Fruit fly (Drosophila melanogaster) whole organism, embryonic: ENCODE results near the gene CG5160.

Experiments used
- ATbp ChIP-seq: fragments of 200-800 bp; sonication (Bioruptor generic); optimal IDR thresholded peaks from 2 replicates; lab custom pipeline; 2017; ENCODE audit warnings: missing biosample characterization, mild to moderate bottlenecking, missing genetic modification characterization, missing genetic modification reagents
- Antp ChIP-seq: fragments of 200-800 bp; sonication (Bioruptor generic); optimal IDR thresholded peaks from 3 replicates; lab custom pipeline; 2016; ENCODE audit warnings: missing biosample characterization, missing genetic modification characterization
- Blimp-1 ChIP-seq: fragments of 200-800 bp; sonication (Bioruptor generic); optimal IDR thresholded peaks from 3 replicates; lab custom pipeline; 2018; ENCODE audit warnings: missing biosample characterization, missing genetic modification characterization, mild to moderate bottlenecking, moderate library complexity, missing genetic modification reagents
- C15 ChIP-seq: fragments of 200-800 bp; sonication (Bioruptor generic); IDR thresholded peaks from 3 replicates; pipeline ENCODE4 v1.3.6; 2022; ENCODE audit warnings: missing biosample characterization, missing genetic modification characterization
- CG10147 ChIP-seq: fragments of 200-800 bp; sonication (Bioruptor generic); optimal IDR thresholded peaks from 2 replicates; lab custom pipeline; 2019; ENCODE audit warnings: missing biosample characterization, mild to moderate bottlenecking, missing genetic modification characterization, moderate library complexity
- CG10209 ChIP-seq: fragments of 200-800 bp; sonication (Bioruptor generic); optimal IDR thresholded peaks from 3 replicates; lab custom pipeline; 2017; ENCODE audit warnings: missing biosample characterization, mild to moderate bottlenecking, missing genetic modification characterization, missing genetic modification reagents
- CG1024 ChIP-seq: fragments of 200-800 bp; sonication (Bioruptor generic); IDR thresholded peaks from 2 replicates; pipeline ENCODE4 v1.3.6; 2022; ENCODE audit warnings: missing biosample characterization, missing genetic modification characterization
- CG11456 ChIP-seq: fragments of 200-800 bp; sonication (Bioruptor generic); IDR thresholded peaks from 3 replicates; pipeline ENCODE4 v1.3.6; 2022; ENCODE audit warnings: missing biosample characterization, missing genetic modification characterization
- CG12744 ChIP-seq: fragments of 200-800 bp; sonication (Bioruptor generic); optimal IDR thresholded peaks from 2 replicates; lab custom pipeline; 2016; ENCODE audit warnings: missing biosample characterization, missing genetic modification characterization
- CG13287 ChIP-seq: fragments of 200-800 bp; sonication (Bioruptor generic); IDR thresholded peaks from 2 replicates; pipeline ENCODE4 v1.3.6; 2022; ENCODE audit warnings: missing biosample characterization, missing genetic modification characterization; ENCODE audit not compliant: partially characterized antibody
- CG13775 ChIP-seq: fragments of 200-800 bp; sonication (Bioruptor generic); optimal IDR thresholded peaks from 3 replicates; lab custom pipeline; 2017; ENCODE audit warnings: missing biosample characterization, mild to moderate bottlenecking, missing genetic modification characterization
- CG1603 ChIP-seq: fragments of 200-800 bp; sonication (Bioruptor generic); optimal IDR thresholded peaks from 2 replicates; lab custom pipeline; 2019; ENCODE audit warnings: missing biosample characterization, mild to moderate bottlenecking, missing genetic modification characterization, moderate library complexity
- CG3281 ChIP-seq: fragments of 200-800 bp; sonication (Bioruptor generic); optimal IDR thresholded peaks from 3 replicates; lab custom pipeline; 2017; ENCODE audit warnings: missing biosample characterization, mild to moderate bottlenecking, missing genetic modification characterization
- CG3726 ChIP-seq: fragments of 200-800 bp; sonication (Bioruptor generic); IDR thresholded peaks from 3 replicates; pipeline ENCODE4, ENCODE4 v1.3.6; 2022; ENCODE audit warnings: missing biosample characterization, missing genetic modification characterization
- CG42726 ChIP-seq: fragments of 200-800 bp; sonication (Bioruptor generic); IDR thresholded peaks from 2 replicates; pipeline ENCODE4 v1.3.6; 2022; ENCODE audit warnings: missing biosample characterization, missing genetic modification characterization; ENCODE audit not compliant: partially characterized antibody
- CG4328 ChIP-seq: fragments of 200-800 bp; sonication (Bioruptor generic); optimal IDR thresholded peaks from 3 replicates; lab custom pipeline; 2017; ENCODE audit warnings: missing biosample characterization, missing genetic modification reagents, missing genetic modification characterization
- CG6683 ChIP-seq: fragments of 200-800 bp; sonication (Bioruptor generic); optimal IDR thresholded peaks from 2 replicates; lab custom pipeline; 2017; ENCODE audit warnings: missing biosample characterization, mild to moderate bottlenecking, missing genetic modification characterization, missing genetic modification reagents
- CG7372 ChIP-seq: fragments of 200-800 bp; sonication (Bioruptor generic); IDR thresholded peaks from 2 replicates; pipeline ENCODE4 v1.3.6; 2022; ENCODE audit warnings: missing biosample characterization, missing genetic modification characterization
- CG9609 ChIP-seq: fragments of 200-800 bp; sonication (Bioruptor generic); optimal IDR thresholded peaks from 3 replicates; lab custom pipeline; 2016; ENCODE audit warnings: missing biosample characterization, missing genetic modification characterization
- CHES-1-like ChIP-seq: fragments of 200-800 bp; sonication (Bioruptor generic); optimal IDR thresholded peaks from 2 replicates; lab custom pipeline; 2016; ENCODE audit warnings: missing biosample characterization, missing genetic modification characterization
- D19B ChIP-seq: fragments of 200-800 bp; sonication (Bioruptor generic); optimal IDR thresholded peaks from 2 replicates; lab custom pipeline; 2017; ENCODE audit warnings: missing biosample characterization, mild to moderate bottlenecking, missing genetic modification characterization
- Ets65A ChIP-seq: fragments of 200-800 bp; sonication (Bioruptor generic); peaks from one replicate; lab custom pipeline; 2016; ENCODE audit warnings: missing biosample characterization, missing genetic modification characterization
- Fer1 ChIP-seq: fragments of 200-800 bp; sonication (Bioruptor generic); optimal IDR thresholded peaks from 2 replicates; lab custom pipeline; 2017; ENCODE audit warnings: missing biosample characterization, mild to moderate bottlenecking, missing genetic modification characterization
- HLHmδ ChIP-seq: fragments of 200-800 bp; sonication (Bioruptor generic); optimal IDR thresholded peaks from 2 replicates; lab custom pipeline; 2018; ENCODE audit warnings: missing biosample characterization, mild to moderate bottlenecking, missing genetic modification characterization, moderate library complexity
- Max ChIP-seq: fragments of 200-800 bp; sonication (Bioruptor generic); optimal IDR thresholded peaks from 2 replicates; lab custom pipeline; 2016; ENCODE audit warnings: missing biosample characterization, mild to moderate bottlenecking, missing genetic modification characterization
- Med ChIP-seq: fragments of 200-800 bp; sonication (Bioruptor generic); peaks from one replicate; lab custom pipeline; 2016; ENCODE audit warnings: missing biosample characterization, missing genetic modification characterization, mild to moderate bottlenecking, inconsistent platforms, moderate library complexity
- Myb ChIP-seq: fragments of 200-800 bp; sonication (Bioruptor generic); optimal IDR thresholded peaks from 2 replicates; lab custom pipeline; 2016; ENCODE audit warnings: missing biosample characterization, missing genetic modification characterization
- ato ChIP-seq: fragments of 200-800 bp; sonication (Bioruptor generic); IDR thresholded peaks from 2 replicates; pipeline ENCODE4 v1.3.6; 2022; ENCODE audit warnings: missing biosample characterization, missing genetic modification characterization; ENCODE audit not compliant: partially characterized antibody
- disco-r ChIP-seq: fragments of 200-800 bp; sonication (Bioruptor generic); optimal IDR thresholded peaks from 2 replicates; lab custom pipeline; 2016; ENCODE audit warnings: missing biosample characterization, missing genetic modification characterization
- en ChIP-seq: fragments of 200-800 bp; sonication (Bioruptor generic); optimal IDR thresholded peaks from 2 replicates; lab custom pipeline; 2016; ENCODE audit warnings: missing biosample characterization, missing genetic modification characterization
- eyg ChIP-seq: fragments of 200-800 bp; sonication (Bioruptor generic); optimal IDR thresholded peaks from 3 replicates; lab custom pipeline; 2016; ENCODE audit warnings: missing biosample characterization, missing genetic modification characterization
- fu2 ChIP-seq: fragments of 200-800 bp; sonication (Bioruptor generic); optimal IDR thresholded peaks from 2 replicates; lab custom pipeline; 2016; ENCODE audit warnings: missing biosample characterization, missing genetic modification characterization
- gcm ChIP-seq: fragments of 200-800 bp; sonication (Bioruptor generic); optimal IDR thresholded peaks from 2 replicates; lab custom pipeline; 2019; ENCODE audit warnings: missing biosample characterization, mild to moderate bottlenecking, missing genetic modification characterization, moderate library complexity
- gfzf ChIP-seq: fragments of 200-800 bp; sonication (Bioruptor generic); optimal IDR thresholded peaks from 2 replicates; lab custom pipeline; 2016; ENCODE audit warnings: missing biosample characterization, mild to moderate bottlenecking, missing genetic modification characterization, moderate library complexity
- ken ChIP-seq: fragments of 200-800 bp; sonication (Bioruptor generic); IDR thresholded peaks from 3 replicates; pipeline ENCODE4 v1.3.6; 2022; ENCODE audit warnings: missing biosample characterization, missing genetic modification characterization
- lilli ChIP-seq: fragments of 200-800 bp; sonication (Bioruptor generic); optimal IDR thresholded peaks from 3 replicates; lab custom pipeline; 2016; ENCODE audit warnings: missing biosample characterization, missing genetic modification characterization
- oc ChIP-seq: fragments of 200-800 bp; sonication (Bioruptor generic); optimal IDR thresholded peaks from 2 replicates; lab custom pipeline; 2018; ENCODE audit warnings: missing biosample characterization, mild to moderate bottlenecking, missing genetic modification characterization, moderate library complexity
- onecut ChIP-seq: fragments of 200-800 bp; sonication (Bioruptor generic); IDR thresholded peaks from 2 replicates; pipeline ENCODE4 v1.3.6; 2022; ENCODE audit warnings: missing biosample characterization, missing genetic modification characterization
- otp ChIP-seq: fragments of 200-800 bp; sonication (Bioruptor generic); IDR thresholded peaks from 3 replicates; pipeline ENCODE4, ENCODE4 v1.3.6; 2022; ENCODE audit warnings: missing biosample characterization, missing genetic modification characterization
- pan ChIP-seq, 4 experiments: fragments of >200 bp in 3 of 4; fragments of 200-800 bp in 1 of 4; sonication (Bioruptor generic) in 1 of 4; optimal IDR thresholded peaks in 3 of 4; IDR thresholded peaks in 1 of 4; 2 replicates each; pipeline versions ENCODE4 v1.3.6 to Lab custom; 2017 to 2022; ENCODE audit warnings: missing biosample characterization in 2 of 4, missing genetic modification characterization in 2 of 4, mixed read lengths in 1 of 4
- ranshi ChIP-seq: fragments of 200-800 bp; sonication (Bioruptor generic); IDR thresholded peaks from 2 replicates; pipeline ENCODE4 v1.3.6; 2022; ENCODE audit warnings: missing biosample characterization, missing genetic modification characterization
- schlank ChIP-seq: fragments of 200-800 bp; sonication (Bioruptor generic); optimal IDR thresholded peaks from 2 replicates; lab custom pipeline; 2018; ENCODE audit warnings: missing biosample characterization, mild to moderate bottlenecking, missing genetic modification characterization
- sens ChIP-seq: fragments of 200-800 bp; sonication (Bioruptor generic); peaks from one replicate; lab custom pipeline; 2016; ENCODE audit warnings: missing biosample characterization, missing genetic modification characterization
- seq ChIP-seq: fragments of 200-800 bp; sonication (Bioruptor generic); IDR thresholded peaks from 2 replicates; pipeline ENCODE4 v1.3.6; 2022; ENCODE audit warnings: missing biosample characterization, missing genetic modification characterization
- sim ChIP-seq: fragments of 200-800 bp; sonication (Bioruptor generic); IDR thresholded peaks from 2 replicates; pipeline ENCODE4 v1.3.6; 2022; ENCODE audit warnings: missing biosample characterization, missing genetic modification characterization
- slbo ChIP-seq: fragments of 200-800 bp; sonication (Bioruptor generic); IDR thresholded peaks from 2 replicates; pipeline ENCODE4 v1.3.6; 2022; ENCODE audit warnings: missing biosample characterization, missing genetic modification characterization
- slp2 ChIP-seq: fragments of 200-800 bp; sonication (Bioruptor generic); optimal IDR thresholded peaks from 2 replicates; lab custom pipeline; 2016; ENCODE audit warnings: missing biosample characterization, missing genetic modification characterization
- stwl ChIP-seq: fragments of 200-800 bp; sonication (Bioruptor generic); optimal IDR thresholded peaks from 3 replicates; lab custom pipeline; 2018; ENCODE audit warnings: missing biosample characterization, mild to moderate bottlenecking, missing genetic modification characterization, moderate library complexity
- tgo ChIP-seq: fragments of 200-800 bp; sonication (Bioruptor generic); IDR thresholded peaks from 3 replicates; pipeline ENCODE4 v1.3.6; 2022; ENCODE audit warnings: missing biosample characterization, missing genetic modification characterization
- wek ChIP-seq: fragments of 200-800 bp; sonication (Bioruptor generic); optimal IDR thresholded peaks from 3 replicates; lab custom pipeline; 2018; ENCODE audit warnings: missing biosample characterization, mild to moderate bottlenecking, missing genetic modification characterization, moderate library complexity

Gene CG5160

DNA sequence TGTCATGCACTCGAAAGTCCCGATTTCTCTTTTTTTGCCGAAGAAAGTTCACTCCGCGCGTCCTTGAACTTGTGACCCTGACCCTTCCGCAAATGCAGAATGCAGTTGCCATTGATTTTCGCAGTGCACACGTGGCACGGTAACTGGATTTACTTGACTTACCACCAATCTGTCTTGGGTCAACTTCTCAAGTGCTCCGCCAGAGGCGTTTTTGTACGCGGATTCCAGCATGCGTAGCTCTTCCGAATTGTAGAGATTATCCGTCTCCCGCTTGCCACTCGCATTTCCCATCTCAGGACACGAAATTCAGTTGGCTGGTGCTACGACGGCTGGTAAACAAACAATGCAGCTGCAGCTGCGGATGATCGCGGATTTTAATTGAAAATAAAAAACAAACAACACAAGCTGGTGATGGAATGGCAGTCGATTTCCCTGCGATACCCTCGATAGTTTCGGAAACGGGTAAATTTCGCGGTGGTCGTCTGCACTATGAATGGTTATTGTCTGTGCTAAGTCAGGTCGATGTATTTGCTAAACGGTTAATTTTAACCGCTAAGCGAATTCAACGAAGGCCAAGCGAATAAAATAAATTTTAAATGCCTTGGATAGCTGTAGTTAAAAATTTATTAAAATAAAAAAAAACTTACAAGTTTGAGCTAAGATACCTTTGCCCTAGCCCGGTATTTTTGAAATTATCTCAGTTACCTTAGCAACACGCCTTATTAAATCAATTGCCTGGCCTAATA, 10.6 kb downstream of the CG5160 start, which contains the start of the genes CG5149 and gudu (continued):
- no peak for TF ChIP-seq wek (GFP tag; lab: Kevin White, UChicago)
- TF ChIP-seq ATbp (GFP tag; lab: Kevin White, UChicago), result no peak
- TF ChIP-seq sens (GFP tag; lab: Kevin White, UChicago), result peak; percentile 93
- TF ChIP-seq CG1603 (tag; lab: Kevin White, UChicago), result peak; percentile 76
- TF ChIP-seq eyg (GFP tag; lab: Kevin White, UChicago), result peak; percentile 5
- TF ChIP-seq lilli (GFP tag; lab: Kevin White, UChicago), result peak; percentile 7
- TF ChIP-seq seq (GFP tag; lab: Robert Waterston, UW), result no peak
- no peak for TF ChIP-seq CG12744
- no peak for TF ChIP-seq Antp (GFP tag; lab: Kevin White, UChicago)
- no peak for TF ChIP-seq disco-r (GFP tag; lab: Kevin White, UChicago)
- TF ChIP-seq CG10147 (GFP tag; lab: Kevin White, UChicago), result no peak
- TF ChIP-seq CG13775, result peak; percentile 78
- no peak for TF ChIP-seq CG3726
- peak; percentile 13 for TF ChIP-seq Blimp-1
- no peak for TF ChIP-seq slp2
- no peak for TF ChIP-seq CG4328 (GFP tag; lab: Kevin White, UChicago)
- TF ChIP-seq Med (GFP tag; lab: Kevin White, UChicago), result peak; percentile 87
- no peak for TF ChIP-seq D19B
- no peak for TF ChIP-seq schlank (tag; lab: Kevin White, UChicago)
- TF ChIP-seq otp, result no peak
- TF ChIP-seq oc (tag; lab: Kevin White, UChicago), result no peak
- peak; percentile 84 for TF ChIP-seq ato (GFP tag; lab: Robert Waterston, UW)
- TF ChIP-seq CG1024 (GFP tag; lab: Robert Waterston, UW), result no peak
- no peak for TF ChIP-seq CG6683 (GFP tag; lab: Kevin White, UChicago)
- TF ChIP-seq Fer1, result peak; percentile 41
- TF ChIP-seq stwl (tag; lab: Kevin White, UChicago), result peak; percentile 72
- TF ChIP-seq gcm (GFP tag; lab: Kevin White, UChicago), result no peak
- no peak for TF ChIP-seq Max
- no peak for TF ChIP-seq en (GFP tag; lab: Kevin White, UChicago)
- TF ChIP-seq tgo (GFP tag; lab: Robert Waterston, UW), result no peak
- no peak for TF ChIP-seq pan (optimal IDR thresholded peaks at IDR 0.05; lab: Kevin White, UChicago)
- TF ChIP-seq pan (GFP tag; optimal IDR thresholded peaks at IDR 0.05 in 1 of 2, IDR thresholded peaks at IDR 0.05 in 1 of 2), result no peak
- peak; percentile 89 for TF ChIP-seq CG42726
- peak; percentile 46 for TF ChIP-seq Myb (GFP tag; lab: Kevin White, UChicago)
- TF ChIP-seq HLHmδ (GFP tag; lab: Kevin White, UChicago), result no peak
- TF ChIP-seq CG3281 (GFP tag; lab: Kevin White, UChicago), result no peak
- no peak for TF ChIP-seq sim (GFP tag; lab: Robert Waterston, UW)
- TF ChIP-seq CHES-1-like, result peak; percentile 47
- TF ChIP-seq CG9609 (GFP tag; lab: Kevin White, UChicago), result no peak
- no peak for TF ChIP-seq CG11456
- TF ChIP-seq CG7372 (GFP tag; lab: Robert Waterston, UW), result no peak
- TF ChIP-seq gfzf (GFP tag; lab: Kevin White, UChicago), result peak; percentile 49
- no peak for TF ChIP-seq CG10209 (GFP tag; lab: Kevin White, UChicago)
- TF ChIP-seq fu2 (GFP tag; lab: Kevin White, UChicago), result no peak
- TF ChIP-seq onecut, result no peak
- no peak for TF ChIP-seq ken (GFP tag; lab: Robert Waterston, UW)
- no peak for TF ChIP-seq C15 (GFP tag; lab: Robert Waterston, UW)
- TF ChIP-seq CG13287 (GFP tag; lab: Robert Waterston, UW), result peak; percentile 93
- TF ChIP-seq ranshi (GFP tag; lab: Robert Waterston, UW), result no peak
- TF ChIP-seq Ets65A (GFP tag; lab: Kevin White, UChicago), result peak; percentile 49
- peak; percentile 26; the same call in 1 of the 2 replicates for TF ChIP-seq slbo (GFP tag; lab: Robert Waterston, UW)
